Fruit fly (Drosophila melanogaster): ENCODE measurements around the gene CG17751.

DNA sequence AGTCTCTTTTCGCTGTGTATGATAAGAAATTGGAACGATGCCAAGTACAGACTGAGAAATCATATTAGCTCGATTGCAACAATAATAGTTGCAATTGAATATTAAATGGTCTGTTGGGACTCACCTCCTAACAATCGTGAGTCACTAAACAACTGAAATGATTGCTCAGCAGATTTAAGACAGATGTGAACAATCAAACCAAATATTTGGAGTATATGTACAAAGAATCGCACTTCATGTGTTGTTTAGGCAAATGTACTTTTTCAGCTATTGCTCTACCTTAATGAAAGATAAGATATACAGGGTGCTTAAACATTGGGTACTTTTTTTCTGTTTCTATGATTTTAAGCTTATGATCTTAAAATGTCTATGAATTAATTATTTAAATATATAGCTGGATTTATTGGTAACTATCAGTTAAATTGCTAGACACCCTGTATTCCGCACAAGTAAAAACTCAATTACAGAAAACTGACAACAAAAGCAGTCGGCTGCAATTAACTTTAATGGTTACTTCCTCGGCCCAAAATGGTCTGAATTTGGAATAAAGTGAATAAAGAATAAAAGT is 34.5 kb downstream of the CG17751 start:
- TF ChIP-seq CG8765 (GFP tag; IDR thresholded peaks at IDR 0.05) = peak; percentile 57; the same call in 1 of the 2 replicates
- peak; percentile 92 for TF ChIP-seq gem (tag; optimal IDR thresholded peaks at IDR 0.05)
- no peak for TF ChIP-seq Sin3A (optimal IDR thresholded peaks at IDR 0.05)
- peak; percentile 39 for TF ChIP-seq CG10462 (GFP tag; optimal IDR thresholded peaks at IDR 0.05)
- TF ChIP-seq hkb (optimal IDR thresholded peaks at IDR 0.05) = no peak
- peak; percentile 93 for TF ChIP-seq hkb (GFP tag; IDR thresholded peaks at IDR 0.05)
- no peak for TF ChIP-seq CG14965 (GFP tag; optimal IDR thresholded peaks at IDR 0.05; ENCODE audit: borderline replicate concordance)
- peak; percentile 78 for TF ChIP-seq Aef1 (GFP tag; IDR thresholded peaks at IDR 0.05)
- TF ChIP-seq CG10147 (GFP tag; optimal IDR thresholded peaks at IDR 0.05) = peak; percentile 83
- no peak for TF ChIP-seq zf30C (GFP tag; optimal IDR thresholded peaks at IDR 0.05)
- TF ChIP-seq CG3407 (GFP tag; optimal IDR thresholded peaks at IDR 0.05) = peak; percentile 64
- TF ChIP-seq vfl (GFP tag; optimal IDR thresholded peaks at IDR 0.05) = no peak
